Worm (Caenorhabditis elegans) whole organism, L1 larva: ENCODE results near the gene Y42A5A.5.
A peak's percentile ranks its signal among the peaks of the same experiment; 100 is the strongest.

Source experiments
- C16A3.4 ChIP-seq: fragments of 150-350 bp; optimal IDR thresholded peaks from 2 replicates; lab custom pipeline; 2014; ENCODE audit warnings: missing biosample characterization, missing genetic modification characterization
- C34B4.2 ChIP-seq: sonication (generic microtip); optimal IDR thresholded peaks from 2 replicates; lab custom pipeline; 2017; ENCODE audit warnings: mild to moderate bottlenecking, missing genetic modification characterization, missing compliant biosample characterization
- F16B12.6 ChIP-seq: fragments of 150-350 bp; optimal IDR thresholded peaks from 2 replicates; lab custom pipeline; 2014; ENCODE audit warnings: missing biosample characterization, missing genetic modification characterization
- Y116A8C.19 ChIP-seq: sonication (generic microtip); optimal IDR thresholded peaks from 2 replicates; lab custom pipeline; 2016; ENCODE audit warnings: missing compliant biosample characterization, missing genetic modification characterization, borderline replicate concordance
- aly-2 ChIP-seq: fragments of 150-350 bp; optimal IDR thresholded peaks from 2 replicates; lab custom pipeline; 2014; ENCODE audit warnings: missing biosample characterization, missing genetic modification characterization
- ama-1 ChIP-seq: fragments of 150-350 bp; optimal IDR thresholded peaks from 2 replicates; lab custom pipeline; 2014
- blmp-1 ChIP-seq: fragments of 150-350 bp; optimal IDR thresholded peaks from 2 replicates; lab custom pipeline; 2014; ENCODE audit warnings: missing biosample characterization, missing genetic modification characterization
- ceh-90 ChIP-seq: sonication (generic microtip); optimal IDR thresholded peaks from 2 replicates; lab custom pipeline; 2016; ENCODE audit warnings: missing genetic modification characterization, missing compliant biosample characterization
- dsc-1 ChIP-seq: sonication (generic microtip); optimal IDR thresholded peaks from 2 replicates; lab custom pipeline; 2016; ENCODE audit warnings: mild to moderate bottlenecking, missing genetic modification characterization, missing compliant biosample characterization
- efl-1 ChIP-seq, 4 experiments: fragments of 150-350 bp; optimal IDR thresholded peaks in 3 of 4; peaks in 1 of 4; 1 replicate in 1 of 4; 2 replicates in 3 of 4; lab custom pipeline; 2014; ENCODE audit warnings: missing biosample characterization in 2 of 4, missing genetic modification characterization in 2 of 4, missing genetic modification reagents in 2 of 4
- egl-13 ChIP-seq: sonication (generic microtip); optimal IDR thresholded peaks from 2 replicates; lab custom pipeline; 2016; ENCODE audit warnings: missing genotype, missing genetic modification reagents, missing genetic modification characterization, missing compliant biosample characterization
- elt-2 ChIP-seq: sonication (generic microtip); optimal IDR thresholded peaks from 2 replicates; lab custom pipeline; 2016; ENCODE audit warnings: missing genetic modification characterization, mild to moderate bottlenecking, inconsistent platforms, missing compliant biosample characterization, missing genetic modification reagents
- elt-3 ChIP-seq, 6 experiments: fragments of 150-350 bp in 1 of 6; sonication (generic microtip); optimal IDR thresholded peaks; 2 replicates each; lab custom pipeline; 2017 to 2018; ENCODE audit warnings: missing biosample characterization in 6 of 6, missing genetic modification characterization in 6 of 6, inconsistent platforms in 1 of 6
- fkh-4 ChIP-seq: sonication (generic microtip); optimal IDR thresholded peaks from 2 replicates; lab custom pipeline; 2016; ENCODE audit warnings: missing compliant biosample characterization, missing genetic modification characterization, borderline replicate concordance
- fkh-8 ChIP-seq: sonication (generic microtip); optimal IDR thresholded peaks from 2 replicates; lab custom pipeline; 2016; ENCODE audit warnings: mild to moderate bottlenecking, missing genetic modification characterization, missing compliant biosample characterization
- fos-1 ChIP-seq: fragments of 150-350 bp; optimal IDR thresholded peaks from 2 replicates; lab custom pipeline; 2014; ENCODE audit warnings: missing biosample characterization, missing genetic modification characterization
- isw-1 ChIP-seq: fragments of 200-800 bp; sonication (Bioruptor generic); IDR thresholded peaks from 2 replicates; pipeline ENCODE4 v1.3.6; 2022; ENCODE audit warnings: missing genetic modification characterization, missing compliant biosample characterization
- jun-1 ChIP-seq: fragments of 150-350 bp; optimal IDR thresholded peaks from 2 replicates; lab custom pipeline; 2014; ENCODE audit warnings: missing biosample characterization, missing genetic modification reagents, missing genetic modification characterization
- lin-14 ChIP-seq: fragments of 200-800 bp; sonication (Bioruptor generic); optimal IDR thresholded peaks from 2 replicates; lab custom pipeline; 2018; ENCODE audit warnings: mild to moderate bottlenecking, missing genetic modification characterization, moderate library complexity, missing compliant biosample characterization
- lin-39 ChIP-seq: fragments of 150-350 bp; optimal IDR thresholded peaks from 2 replicates; lab custom pipeline; 2014; ENCODE audit warnings: missing biosample characterization, missing genetic modification reagents, missing genetic modification characterization
- lir-3 ChIP-seq: sonication (generic microtip); optimal IDR thresholded peaks from 2 replicates; lab custom pipeline; 2016; ENCODE audit warnings: mild to moderate bottlenecking, missing genetic modification characterization, moderate library complexity, missing compliant biosample characterization; ENCODE audit not compliant: poor library complexity
- lsy-2 ChIP-seq, 2 experiments: fragments of 150-350 bp; optimal IDR thresholded peaks; 2 replicates each; lab custom pipeline; 2014; ENCODE audit warnings: missing biosample characterization in 2 of 2, missing genetic modification characterization in 2 of 2
- mab-9 ChIP-seq: fragments of 200-800 bp; sonication (Bioruptor generic); IDR thresholded peaks from 2 replicates; pipeline ENCODE4 v1.3.6; 2022; ENCODE audit warnings: missing genetic modification reagents, missing genetic modification characterization, missing compliant biosample characterization
- nhr-11 ChIP-seq: fragments of 150-350 bp; optimal IDR thresholded peaks from 2 replicates; lab custom pipeline; 2014; ENCODE audit warnings: missing biosample characterization, missing genetic modification characterization
- nhr-20 ChIP-seq: sonication (generic microtip); optimal IDR thresholded peaks from 2 replicates; lab custom pipeline; 2016; ENCODE audit warnings: mild to moderate bottlenecking, missing genetic modification characterization, missing compliant biosample characterization
- nhr-47 ChIP-seq: sonication (generic microtip); optimal IDR thresholded peaks from 2 replicates; lab custom pipeline; 2016; ENCODE audit warnings: mild to moderate bottlenecking, missing genetic modification characterization, moderate library complexity, missing compliant biosample characterization
- nhr-71 ChIP-seq: sonication (generic microtip); optimal IDR thresholded peaks from 2 replicates; lab custom pipeline; 2016; ENCODE audit warnings: mild to moderate bottlenecking, missing genetic modification characterization, moderate library complexity, missing compliant biosample characterization
- nhr-84 ChIP-seq: sonication (generic microtip); optimal IDR thresholded peaks from 2 replicates; lab custom pipeline; 2017; ENCODE audit warnings: missing biosample characterization, missing genetic modification characterization
- nhr-85 ChIP-seq: sonication (generic microtip); peaks from one replicate; lab custom pipeline; 2016; ENCODE audit warnings: missing genetic modification characterization, inconsistent platforms, missing compliant biosample characterization
- nhr-90 ChIP-seq: sonication (generic microtip); optimal IDR thresholded peaks from 2 replicates; lab custom pipeline; 2016; ENCODE audit warnings: mild to moderate bottlenecking, missing genetic modification characterization, missing compliant biosample characterization; ENCODE audit not compliant: poor library complexity
- pag-3 ChIP-seq: sonication (generic microtip); optimal IDR thresholded peaks from 2 replicates; lab custom pipeline; 2017; ENCODE audit warnings: missing genetic modification characterization, mild to moderate bottlenecking, missing compliant biosample characterization, antibody characterized with exemption, borderline replicate concordance; ENCODE audit not compliant: insufficient read depth
- pqm-1 ChIP-seq: sonication (generic microtip); optimal IDR thresholded peaks from 3 replicates; lab custom pipeline; 2017; ENCODE audit warnings: missing biosample characterization, missing genetic modification characterization
- rnt-1 ChIP-seq: sonication (generic microtip); optimal IDR thresholded peaks from 2 replicates; lab custom pipeline; 2016; ENCODE audit warnings: mild to moderate bottlenecking, missing genetic modification characterization, moderate library complexity, missing compliant biosample characterization
- sox-4 ChIP-seq: sonication (generic microtip); optimal IDR thresholded peaks from 2 replicates; lab custom pipeline; 2016; ENCODE audit warnings: missing genetic modification characterization, missing compliant biosample characterization
- sptf-1 ChIP-seq: fragments of 150-350 bp; optimal IDR thresholded peaks from 2 replicates; lab custom pipeline; 2014; ENCODE audit warnings: missing biosample characterization, missing genetic modification characterization
- sup-37 ChIP-seq: fragments of 200-800 bp; sonication (Bioruptor generic); optimal IDR thresholded peaks from 2 replicates; lab custom pipeline; 2018; ENCODE audit warnings: mild to moderate bottlenecking, missing genetic modification characterization, missing compliant biosample characterization
- tbx-2 ChIP-seq: sonication (generic microtip); optimal IDR thresholded peaks from 2 replicates; lab custom pipeline; 2016; ENCODE audit warnings: missing genetic modification characterization, missing compliant biosample characterization
- tlp-1 ChIP-seq: fragments of 150-350 bp; optimal IDR thresholded peaks from 2 replicates; lab custom pipeline; 2014; ENCODE audit warnings: missing biosample characterization, missing genetic modification characterization
- unc-62 ChIP-seq: fragments of 150-350 bp; optimal IDR thresholded peaks from 2 replicates; lab custom pipeline; 2014; ENCODE audit warnings: missing biosample characterization, missing genetic modification reagents, missing genetic modification characterization
- unc-98 ChIP-seq: fragments of 200-800 bp; sonication (Bioruptor generic); IDR thresholded peaks from 2 replicates; pipeline ENCODE4 v1.3.6; 2022; ENCODE audit warnings: missing genetic modification characterization, missing compliant biosample characterization
- vab-15 ChIP-seq: sonication (generic microtip); optimal IDR thresholded peaks from 2 replicates; lab custom pipeline; 2017; ENCODE audit warnings: missing genotype, mild to moderate bottlenecking, missing genetic modification characterization, missing compliant biosample characterization
- xbp-1 ChIP-seq: sonication (generic microtip); optimal IDR thresholded peaks from 2 replicates; lab custom pipeline; 2016; ENCODE audit warnings: missing genetic modification characterization, missing compliant biosample characterization
- ztf-11 ChIP-seq, 2 experiments: sonication (generic microtip); optimal IDR thresholded peaks; 2 replicates each; lab custom pipeline; 2016 to 2017; ENCODE audit warnings: missing genetic modification characterization in 2 of 2, missing biosample characterization in 1 of 2, missing compliant biosample characterization in 1 of 2

Gene Y42A5A.5

DNA sequence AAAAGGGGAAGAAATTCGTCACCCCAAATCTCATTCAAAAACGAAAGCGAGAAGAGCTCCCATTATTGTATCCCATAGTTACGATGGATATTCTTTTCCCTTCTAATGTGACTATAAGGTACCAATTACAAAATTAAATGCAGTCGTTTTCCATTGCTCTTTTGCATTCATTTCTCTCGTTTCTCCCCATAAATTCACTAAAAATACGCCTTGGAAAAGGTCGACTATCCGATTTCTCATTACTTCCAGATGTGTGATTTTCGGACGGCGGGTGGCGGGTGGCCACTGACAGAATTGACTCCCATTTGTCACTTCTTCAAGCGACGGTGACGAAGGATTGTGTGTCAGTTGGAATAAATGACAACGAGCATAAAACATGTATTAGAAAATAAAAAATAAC lies 24.0 kb upstream of the Y42A5A.5 start:
- no peak for TF ChIP-seq xbp-1
- TF ChIP-seq dsc-1 (tag; lab: Kevin White, UChicago), result peak; percentile 96
- TF ChIP-seq nhr-11 (tag; lab: Kevin White, UChicago), result no peak
- peak; percentile 78 for TF ChIP-seq fkh-4
- no peak for TF ChIP-seq nhr-85 (tag; lab: Kevin White, UChicago)

DNA sequence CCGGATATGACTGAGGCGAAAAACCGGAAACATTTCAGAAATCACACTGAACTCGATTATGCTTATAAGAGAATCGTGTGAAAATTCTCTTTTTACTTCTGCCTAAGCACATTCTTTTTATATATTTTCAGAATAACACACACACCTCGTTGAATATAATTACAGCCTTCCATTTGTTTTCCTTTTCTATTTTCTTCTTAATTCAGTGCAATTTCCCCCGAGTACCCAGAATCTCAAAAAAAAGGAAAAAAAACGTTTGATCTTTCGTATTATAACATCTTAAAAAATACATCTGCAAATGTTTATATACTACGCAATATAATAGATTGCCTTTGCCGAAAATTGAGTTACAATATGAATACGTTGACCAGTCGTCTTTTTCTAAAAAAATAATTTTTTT lies 22.3 kb upstream of the Y42A5A.5 start:
- peak; percentile 0 for TF ChIP-seq nhr-11 (tag; lab: Kevin White, UChicago)
- TF ChIP-seq lin-14 (GFP tag; lab: Kevin White, UChicago), result peak; percentile 6
- TF ChIP-seq fkh-8 (tag; lab: Kevin White, UChicago), result peak; percentile 54
- peak; percentile 21 for TF ChIP-seq nhr-71 (tag; lab: Kevin White, UChicago)
- no peak for TF ChIP-seq isw-1 (GFP tag; lab: Robert Waterston, UW)
- TF ChIP-seq, all 84 proteins: peak for 4

DNA sequence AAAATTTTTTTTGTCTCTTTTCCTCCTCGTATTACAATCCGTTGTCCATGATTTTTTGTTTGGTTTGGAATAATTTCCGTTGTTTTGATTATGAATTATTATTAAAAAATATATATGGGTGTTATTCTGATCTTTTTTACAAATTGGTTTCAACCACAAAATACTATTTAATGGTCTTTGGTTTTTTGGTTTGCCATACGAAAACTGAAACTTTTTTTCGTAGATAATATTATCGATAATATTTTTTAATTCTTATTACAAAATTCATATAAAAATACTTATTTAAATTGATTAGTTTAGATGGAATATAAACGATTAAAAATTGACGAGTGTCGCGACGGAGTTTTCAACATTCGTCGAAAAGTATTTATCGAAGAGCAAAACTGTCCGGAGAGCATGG lies 17.6 kb upstream of the Y42A5A.5 start, which contains the start of gene jmjd-5:
Gene jmjd-5 (plus strand): TSS at position 301 of the 400 bp plus-strand sequence.
- no peak for TF ChIP-seq Y116A8C.19
- no peak for TF ChIP-seq lin-14 (GFP tag; lab: Kevin White, UChicago)
- no peak for TF ChIP-seq sox-4 (tag; lab: Kevin White, UChicago)
- no peak for TF ChIP-seq tbx-2
- TF ChIP-seq elt-3 (tag; optimal IDR thresholded peaks at IDR 0.05; lab: Kevin White, UChicago), result no peak
- no peak for TF ChIP-seq sup-37 (GFP tag; lab: Kevin White, UChicago)
- TF ChIP-seq lir-3 (tag; lab: Kevin White, UChicago), result no peak
- no peak for TF ChIP-seq tlp-1 (tag; lab: Kevin White, UChicago)
- TF ChIP-seq vab-15 (tag; lab: Kevin White, UChicago), result no peak
- TF ChIP-seq nhr-84 (tag; lab: Kevin White, UChicago), result no peak

DNA sequence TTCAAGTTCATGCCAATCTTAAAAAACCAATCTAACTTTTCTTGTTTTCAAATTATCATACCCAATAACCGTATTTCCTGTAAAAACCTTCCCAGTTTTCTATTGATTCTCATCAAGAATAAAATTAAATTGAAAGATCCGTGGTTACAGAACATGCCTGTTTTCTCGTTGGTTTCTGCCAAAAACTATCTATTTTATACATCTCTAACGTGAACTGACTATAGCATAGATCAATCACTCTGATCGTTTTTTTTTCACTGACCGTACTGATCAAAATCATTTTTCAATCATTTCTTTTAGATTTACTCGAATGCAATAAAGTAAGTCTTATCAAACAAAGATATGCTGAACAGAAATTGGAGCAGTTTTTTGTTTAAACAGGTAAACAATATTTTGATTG lies 15.4 kb upstream of the Y42A5A.5 start, which contains the start of gene C06H2.2:
Gene C06H2.2 (plus strand): TSS at position 301 of the 400 bp plus-strand sequence.
- no peak for TF ChIP-seq fos-1 (tag; lab: Kevin White, UChicago)
- TF ChIP-seq efl-1 (optimal IDR thresholded peaks at IDR 0.05; lab: Kevin White, UChicago), result no peak
- TF ChIP-seq efl-1 (GFP tag; optimal IDR thresholded peaks at IDR 0.05 in 1 of 2; lab: Kevin White, UChicago), result peak in 1 of 2 experiments; percentile 71
- TF ChIP-seq elt-2, result no peak
- no peak for TF ChIP-seq nhr-20 (tag; lab: Kevin White, UChicago)
- no peak for TF ChIP-seq egl-13
- TF ChIP-seq unc-62, result no peak
- no peak for TF ChIP-seq pqm-1 (tag; lab: Kevin White, UChicago)
- no peak for TF ChIP-seq nhr-47 (tag; lab: Kevin White, UChicago)
- TF ChIP-seq, all 84 proteins: peak for 1

DNA sequence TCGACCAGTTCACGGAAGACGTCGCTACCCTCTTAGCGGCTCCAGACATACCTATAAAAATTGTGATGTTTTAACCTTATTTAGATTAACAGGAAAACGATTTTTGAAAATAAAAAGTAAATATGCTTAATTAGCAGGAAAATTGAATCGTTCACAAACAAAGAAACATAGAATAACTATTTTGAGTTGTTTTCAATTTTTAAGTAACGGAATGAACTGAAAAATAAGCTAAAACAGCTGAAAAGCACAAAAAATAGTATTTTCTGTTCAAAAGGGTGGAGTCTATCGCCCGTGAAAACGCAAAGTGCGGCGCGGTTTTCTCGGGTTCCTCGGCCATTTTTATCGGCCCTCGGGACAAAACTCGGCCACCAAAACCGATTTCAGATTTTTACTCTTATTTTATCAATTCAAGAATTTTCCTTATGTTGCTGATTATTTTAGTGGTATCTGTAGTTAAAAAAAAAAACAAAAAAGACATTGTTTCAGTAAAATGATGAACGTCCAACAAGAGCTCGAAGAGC lies 14.3 kb upstream of the Y42A5A.5 start, which contains the start of the genes atp-5 and lmtr-3:
Gene atp-5 (minus strand): TSS at position 51 of the 521 bp plus-strand sequence.
Gene lmtr-3 (plus strand): TSS at position 370 of the 521 bp plus-strand sequence.
- TF ChIP-seq nhr-90 (tag; lab: Kevin White, UChicago) (peak; percentile 83), sptf-1 (tag; lab: Kevin White, UChicago) (no peak), rnt-1 (tag; lab: Kevin White, UChicago) (peak; percentile 98), blmp-1 (tag; lab: Kevin White, UChicago) (peak; percentile 39), isw-1 (GFP tag; lab: Robert Waterston, UW) (peak; percentile 65), jun-1 (tag; lab: Kevin White, UChicago) (peak; percentile 54), aly-2 (tag; lab: Kevin White, UChicago) (no peak), C34B4.2 (tag; lab: Kevin White, UChicago) (no peak), ama-1 (no peak), fkh-4 (peak; percentile 82), vab-15 (tag; lab: Kevin White, UChicago) (no peak), lin-14 (GFP tag; lab: Kevin White, UChicago) (peak; percentile 90), mab-9 (GFP tag; lab: Robert Waterston, UW) (peak; percentile 70; the same call in 1 of the 2 replicates), ztf-11 (tag; optimal IDR thresholded peaks at IDR 0.05; lab: Kevin White, UChicago) (peak in 1 of 2 experiments; percentile 81), F16B12.6 (tag; lab: Kevin White, UChicago) (no peak), ceh-90 (tag; lab: Kevin White, UChicago) (peak; percentile 86), egl-13 (peak; percentile 58), pag-3 (tag; lab: Kevin White, UChicago) (peak; percentile 1), unc-98 (GFP tag; lab: Robert Waterston, UW) (peak; percentile 52), C16A3.4 (peak; percentile 73), elt-3 (tag; optimal IDR thresholded peaks at IDR 0.05; lab: Kevin White, UChicago) (peak in 1 of 6 experiments; percentile 68), lsy-2 (tag; optimal IDR thresholded peaks at IDR 0.05; lab: Kevin White, UChicago) (peak; percentile 66 to 78), nhr-47 (tag; lab: Kevin White, UChicago) (peak; percentile 81), lin-39 (peak; percentile 19), sup-37 (GFP tag; lab: Kevin White, UChicago) (no peak)
